Worm (Caenorhabditis elegans) whole organism, young adult: ENCODE measurements around the gene sft-1.
A peak's percentile ranks its signal among the peaks of the same experiment; 100 is the strongest.

ENCODE experiments used
- B0261.1 ChIP-seq: sonication (generic microtip); optimal IDR thresholded peaks from 2 replicates; lab custom pipeline; 2016; ENCODE audit warnings: mild to moderate bottlenecking, missing genetic modification characterization, moderate library complexity, missing compliant biosample characterization
- C06A6.2 ChIP-seq: fragments of 200-800 bp; sonication (Bioruptor generic); conservative IDR thresholded peaks from 2 replicates; pipeline ENCODE4 v1.3.6; 2022; ENCODE audit warnings: missing genetic modification characterization, missing compliant biosample characterization
- C17E4.6 ChIP-seq: fragments of 200-800 bp; sonication (Bioruptor generic); IDR thresholded peaks from 2 replicates; pipeline ENCODE4 v1.3.6; 2022; ENCODE audit warnings: missing genetic modification reagents, missing genetic modification characterization, missing compliant biosample characterization
- D2030.7 ChIP-seq: fragments of 200-800 bp; sonication (Bioruptor generic); IDR thresholded peaks from 2 replicates; pipeline ENCODE4 v1.3.6; 2022; ENCODE audit warnings: missing genetic modification reagents, missing genetic modification characterization, missing compliant biosample characterization
- F23B12.7 ChIP-seq: sonication (generic microtip); optimal IDR thresholded peaks from 2 replicates; lab custom pipeline; 2017; ENCODE audit warnings: missing genetic modification characterization, mild to moderate bottlenecking, missing compliant biosample characterization, antibody characterized with exemption, moderate library complexity; ENCODE audit not compliant: insufficient read depth
- F33H1.4 ChIP-seq: fragments of 200-800 bp; sonication (Bioruptor generic); IDR thresholded peaks from 2 replicates; pipeline ENCODE4 v1.3.6; 2022; ENCODE audit warnings: missing genetic modification reagents, missing genetic modification characterization, missing compliant biosample characterization
- F39B2.1 ChIP-seq: fragments of 200-800 bp; sonication (Bioruptor generic); IDR thresholded peaks from 2 replicates; pipeline ENCODE4 v1.3.6; 2022; ENCODE audit warnings: missing genetic modification reagents, missing genetic modification characterization, missing compliant biosample characterization
- F49E8.2 ChIP-seq: sonication (generic microtip); optimal IDR thresholded peaks from 3 replicates; lab custom pipeline; 2017; ENCODE audit warnings: missing genetic modification characterization, mild to moderate bottlenecking, missing compliant biosample characterization, antibody characterized with exemption, moderate library complexity; ENCODE audit not compliant: insufficient read depth
- F55B11.4 ChIP-seq: sonication (generic microtip); optimal IDR thresholded peaks from 2 replicates; lab custom pipeline; 2016; ENCODE audit warnings: missing compliant biosample characterization, missing genetic modification characterization, borderline replicate concordance; ENCODE audit not compliant: insufficient read depth
- K11D2.4 ChIP-seq: fragments of 200-800 bp; sonication (Bioruptor generic); IDR thresholded peaks from 2 replicates; pipeline ENCODE4 v1.3.6; 2022; ENCODE audit warnings: missing genetic modification reagents, missing genetic modification characterization, missing compliant biosample characterization
- K12H6.12 ChIP-seq: fragments of 200-800 bp; sonication (Bioruptor generic); optimal IDR thresholded peaks from 2 replicates; lab custom pipeline; 2018; ENCODE audit warnings: mild to moderate bottlenecking, missing genetic modification characterization, missing compliant biosample characterization
- Y67H2A.10 ChIP-seq: fragments of 200-800 bp; sonication (Bioruptor generic); conservative IDR thresholded peaks from 2 replicates; pipeline ENCODE4 v1.3.6; 2022; ENCODE audit warnings: missing genetic modification reagents, missing genetic modification characterization, missing compliant biosample characterization
- akir-1 ChIP-seq: fragments of 200-800 bp; sonication (Bioruptor generic); optimal IDR thresholded peaks from 2 replicates; lab custom pipeline; 2018; ENCODE audit warnings: mild to moderate bottlenecking, missing genetic modification characterization, moderate library complexity, missing compliant biosample characterization
- aptf-3 ChIP-seq: fragments of 200-800 bp; sonication (Bioruptor generic); IDR thresholded peaks from 2 replicates; pipeline ENCODE4 v1.3.6; 2022; ENCODE audit warnings: missing genetic modification characterization, missing compliant biosample characterization
- atf-7 ChIP-seq: sonication (generic microtip); optimal IDR thresholded peaks from 2 replicates; lab custom pipeline; 2017; ENCODE audit warnings: mild to moderate bottlenecking, missing genetic modification characterization, missing compliant biosample characterization
- athp-1 ChIP-seq: sonication (generic microtip); optimal IDR thresholded peaks from 2 replicates; lab custom pipeline; 2017; ENCODE audit warnings: mild to moderate bottlenecking, missing genetic modification characterization, missing compliant biosample characterization
- attf-3 ChIP-seq: fragments of 200-800 bp; sonication (Bioruptor generic); conservative IDR thresholded peaks from 2 replicates; pipeline ENCODE4 v1.3.6; 2022; ENCODE audit warnings: missing genetic modification reagents, missing genetic modification characterization, missing compliant biosample characterization
- bed-1 ChIP-seq: fragments of 200-800 bp; sonication (Bioruptor generic); IDR thresholded peaks from 2 replicates; pipeline ENCODE4 v1.3.6; 2022; ENCODE audit warnings: missing genetic modification reagents, missing genetic modification characterization, missing compliant biosample characterization
- ceh-100 ChIP-seq: fragments of 200-800 bp; sonication (Bioruptor generic); IDR thresholded peaks from 2 replicates; pipeline ENCODE4 v1.3.6; 2022; ENCODE audit warnings: missing genetic modification reagents, missing genetic modification characterization, missing compliant biosample characterization
- ceh-27 ChIP-seq: fragments of 200-800 bp; sonication (Bioruptor generic); optimal IDR thresholded peaks from 2 replicates; lab custom pipeline; 2018; ENCODE audit warnings: mild to moderate bottlenecking, missing genetic modification characterization, moderate library complexity, missing compliant biosample characterization
- ceh-91 ChIP-seq: fragments of 200-800 bp; sonication (Bioruptor generic); IDR thresholded peaks from 2 replicates; pipeline ENCODE4 v1.3.6; 2022; ENCODE audit warnings: missing genetic modification reagents, missing genetic modification characterization, missing compliant biosample characterization
- dox-1 ChIP-seq: fragments of 200-800 bp; sonication (Bioruptor generic); IDR thresholded peaks from 2 replicates; pipeline ENCODE4 v1.3.6; 2022; ENCODE audit warnings: missing genetic modification reagents, missing genetic modification characterization, missing compliant biosample characterization
- dpl-1 ChIP-seq: fragments of 150-350 bp; optimal IDR thresholded peaks from 2 replicates; lab custom pipeline; 2014; ENCODE audit warnings: missing biosample characterization, missing genetic modification reagents, missing genetic modification characterization
- efl-1 ChIP-seq: fragments of 150-350 bp; optimal IDR thresholded peaks from 2 replicates; lab custom pipeline; 2014; ENCODE audit warnings: missing biosample characterization, missing genetic modification reagents, missing genetic modification characterization
- egl-18 ChIP-seq: fragments of 200-800 bp; sonication (Bioruptor generic); IDR thresholded peaks from 2 replicates; pipeline ENCODE4 v1.3.6; 2022; ENCODE audit warnings: missing genetic modification reagents, missing genetic modification characterization, missing compliant biosample characterization
- him-1 ChIP-seq: sonication (generic microtip); optimal IDR thresholded peaks from 2 replicates; lab custom pipeline; 2016; ENCODE audit warnings: missing genotype, missing genetic modification reagents, missing genetic modification characterization, missing compliant biosample characterization
- hmg-20 ChIP-seq: fragments of 200-800 bp; sonication (Bioruptor generic); IDR thresholded peaks from 2 replicates; pipeline ENCODE4 v1.3.6; 2022; ENCODE audit warnings: missing genetic modification reagents, missing genetic modification characterization, missing compliant biosample characterization
- hsf-1 ChIP-seq: fragments of 200-800 bp; sonication (Bioruptor generic); IDR thresholded peaks from 2 replicates; pipeline ENCODE4 v1.3.6; 2022; ENCODE audit warnings: missing genetic modification reagents, missing genetic modification characterization, missing compliant biosample characterization
- lag-1 ChIP-seq: fragments of 200-800 bp; sonication (Bioruptor generic); IDR thresholded peaks from 2 replicates; pipeline ENCODE4 v1.3.6; 2022; ENCODE audit warnings: missing genetic modification reagents, missing genetic modification characterization, missing compliant biosample characterization
- lin-35 ChIP-seq, 3 experiments: fragments of 150-350 bp in 2 of 3; sonication (generic microtip) in 1 of 3; optimal IDR thresholded peaks; 2 replicates each; lab custom pipeline; 2014 to 2018; ENCODE audit warnings: missing biosample characterization in 3 of 3, missing genetic modification characterization in 3 of 3, missing genetic modification reagents in 3 of 3
- lsl-1 ChIP-seq: fragments of 200-800 bp; sonication (Bioruptor generic); optimal IDR thresholded peaks from 2 replicates; lab custom pipeline; 2018; ENCODE audit warnings: mild to moderate bottlenecking, missing genetic modification characterization, moderate library complexity, missing compliant biosample characterization
- lsy-27 ChIP-seq: sonication (generic microtip); optimal IDR thresholded peaks from 2 replicates; lab custom pipeline; 2017; ENCODE audit warnings: missing genetic modification characterization, mild to moderate bottlenecking, missing compliant biosample characterization, antibody characterized with exemption, missing genotype, borderline replicate concordance; ENCODE audit not compliant: insufficient read depth
- madf-6 ChIP-seq: fragments of 200-800 bp; sonication (Bioruptor generic); IDR thresholded peaks from 2 replicates; pipeline ENCODE4 v1.3.6; 2022; ENCODE audit warnings: missing genetic modification reagents, missing genetic modification characterization, missing compliant biosample characterization
- madf-8 ChIP-seq: fragments of 200-800 bp; sonication (Bioruptor generic); conservative IDR thresholded peaks from 2 replicates; pipeline ENCODE4 v1.3.6; 2022; ENCODE audit warnings: missing genetic modification reagents, missing genetic modification characterization, missing compliant biosample characterization
- mcd-1 ChIP-seq: fragments of 200-800 bp; sonication (Bioruptor generic); IDR thresholded peaks from 2 replicates; pipeline ENCODE4 v1.3.6; 2022; ENCODE audit warnings: missing genetic modification reagents, missing genetic modification characterization, missing compliant biosample characterization
- mxl-1 ChIP-seq: sonication (generic microtip); optimal IDR thresholded peaks from 2 replicates; lab custom pipeline; 2016; ENCODE audit warnings: missing genetic modification characterization, missing compliant biosample characterization
- nfyb-1 ChIP-seq: fragments of 200-800 bp; sonication (Bioruptor generic); IDR thresholded peaks from 2 replicates; pipeline ENCODE4 v1.3.6; 2022; ENCODE audit warnings: missing genetic modification reagents, missing genetic modification characterization, missing compliant biosample characterization
- nhr-179 ChIP-seq: sonication (generic microtip); optimal IDR thresholded peaks from 2 replicates; lab custom pipeline; 2016; ENCODE audit warnings: mild to moderate bottlenecking, missing genetic modification characterization, missing compliant biosample characterization
- nhr-80 ChIP-seq: sonication (generic microtip); optimal IDR thresholded peaks from 2 replicates; lab custom pipeline; 2016; ENCODE audit warnings: missing genetic modification characterization, missing compliant biosample characterization
- pbrm-1 ChIP-seq: fragments of 200-800 bp; sonication (Bioruptor generic); IDR thresholded peaks from 2 replicates; pipeline ENCODE4 v1.3.6; 2022; ENCODE audit warnings: missing genetic modification reagents, missing genetic modification characterization, missing compliant biosample characterization
- sdz-38 ChIP-seq: sonication (generic microtip); optimal IDR thresholded peaks from 2 replicates; lab custom pipeline; 2016; ENCODE audit warnings: missing genotype, missing genetic modification characterization, missing compliant biosample characterization
- sea-2 ChIP-seq: fragments of 200-800 bp; sonication (Bioruptor generic); IDR thresholded peaks from 2 replicates; pipeline ENCODE4 v1.3.6; 2022; ENCODE audit warnings: missing genetic modification characterization, missing compliant biosample characterization
- somi-1 ChIP-seq: fragments of 200-800 bp; sonication (Bioruptor generic); optimal IDR thresholded peaks from 2 replicates; lab custom pipeline; 2018; ENCODE audit warnings: mild to moderate bottlenecking, missing genetic modification characterization, missing compliant biosample characterization
- xnd-1 ChIP-seq: sonication (generic microtip); optimal IDR thresholded peaks from 2 replicates; lab custom pipeline; 2016; ENCODE audit warnings: missing genotype, missing genetic modification reagents, missing genetic modification characterization, missing compliant biosample characterization

sft-1 gene

DNA sequence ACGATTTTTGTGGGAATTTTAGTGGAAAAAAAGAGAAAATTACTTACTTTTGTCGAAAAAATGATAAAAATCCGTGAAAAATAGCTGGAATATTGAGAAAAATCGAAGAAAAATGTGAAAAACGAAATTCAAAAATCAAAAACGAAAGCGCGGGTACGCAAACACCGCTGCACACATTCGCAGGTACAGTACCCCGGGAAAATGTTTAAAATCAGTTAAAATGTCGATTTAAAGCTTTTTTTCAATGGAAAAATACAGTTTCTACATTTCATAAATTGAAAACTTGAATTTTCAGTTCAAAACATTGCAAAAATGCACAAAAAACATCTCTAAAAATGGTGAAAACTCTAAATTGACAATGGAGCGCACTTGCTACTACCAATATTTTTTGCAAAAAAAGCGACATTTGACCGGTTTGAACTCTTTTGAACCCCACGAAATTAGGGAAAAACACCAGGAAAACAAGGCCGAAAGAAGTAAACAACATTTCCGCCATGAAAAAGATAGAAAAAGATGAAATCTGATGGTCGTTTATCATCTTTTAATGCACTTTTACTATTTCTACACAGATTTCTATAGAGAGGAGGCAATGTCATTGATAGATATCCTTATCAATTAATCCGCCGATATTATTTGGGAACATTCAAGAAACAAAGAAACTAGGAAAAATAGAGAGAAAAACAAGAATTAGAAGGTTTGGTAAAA lies 45.6 kb upstream of the sft-1 start, which contains the start of gene daf-2:
Gene daf-2, minus strand, starts transcription at position 112 of the 705 bp plus-strand sequence.
- TF ChIP-seq F23B12.7 (tag; lab: Kevin White, UChicago): no peak
- TF ChIP-seq madf-6: peak; percentile 84
- no peak for TF ChIP-seq akir-1 (GFP tag; lab: Kevin White, UChicago)
- TF ChIP-seq ceh-27: no peak
- peak; percentile 71 for TF ChIP-seq mcd-1 (GFP tag; lab: Robert Waterston, UW)
- TF ChIP-seq pbrm-1 (GFP tag; lab: Robert Waterston, UW): no peak
- no peak for TF ChIP-seq lag-1 (GFP tag; lab: Robert Waterston, UW)
- TF ChIP-seq nhr-179: no peak
- TF ChIP-seq D2030.7 (GFP tag; lab: Robert Waterston, UW): peak; percentile 62; the same call in 1 of the 2 replicates
- TF ChIP-seq xnd-1 (tag; lab: Kevin White, UChicago): peak; percentile 88
- no peak for TF ChIP-seq ceh-100 (GFP tag; lab: Robert Waterston, UW)
- TF ChIP-seq sea-2 (GFP tag; lab: Robert Waterston, UW): no peak
- peak; percentile 58 for TF ChIP-seq F33H1.4 (GFP tag; lab: Robert Waterston, UW)
- no peak for TF ChIP-seq lsy-27 (tag; lab: Kevin White, UChicago)
- TF ChIP-seq lin-35 (GFP tag; optimal IDR thresholded peaks at IDR 0.05; lab: Kevin White, UChicago): no peak
- TF ChIP-seq nhr-80 (tag; lab: Kevin White, UChicago): no peak
- no peak for TF ChIP-seq aptf-3
- no peak for TF ChIP-seq nfyb-1 (GFP tag; lab: Robert Waterston, UW)
- no peak for TF ChIP-seq egl-18 (GFP tag; lab: Robert Waterston, UW)
- no peak for TF ChIP-seq hmg-20 (GFP tag; lab: Robert Waterston, UW)
- TF ChIP-seq lsl-1 (GFP tag; lab: Kevin White, UChicago): peak; percentile 94
- TF ChIP-seq K11D2.4 (GFP tag; lab: Robert Waterston, UW): no peak
- no peak for TF ChIP-seq dpl-1 (GFP tag; lab: Kevin White, UChicago)
- TF ChIP-seq F39B2.1: no peak
- TF ChIP-seq him-1 (tag; lab: Kevin White, UChicago): no peak
- TF ChIP-seq F55B11.4: no peak
- TF ChIP-seq F49E8.2 (tag; lab: Kevin White, UChicago): no peak
- no peak for TF ChIP-seq atf-7 (tag; lab: Kevin White, UChicago)
- TF ChIP-seq B0261.1 (tag; lab: Kevin White, UChicago): no peak
- TF ChIP-seq athp-1 (tag; lab: Kevin White, UChicago): no peak
- TF ChIP-seq Y67H2A.10 (GFP tag; lab: Robert Waterston, UW): no peak
- TF ChIP-seq K12H6.12 (tag; lab: Kevin White, UChicago): no peak
- TF ChIP-seq hsf-1 (GFP tag; lab: Robert Waterston, UW): no peak
- no peak for TF ChIP-seq C06A6.2
- TF ChIP-seq C17E4.6 (GFP tag; lab: Robert Waterston, UW): no peak
- TF ChIP-seq attf-3 (GFP tag; lab: Robert Waterston, UW): no peak
- TF ChIP-seq bed-1: no peak
- TF ChIP-seq efl-1 (GFP tag; lab: Kevin White, UChicago): peak; percentile 68
- peak; percentile 40 for TF ChIP-seq ceh-91
- TF ChIP-seq dox-1 (GFP tag; lab: Robert Waterston, UW): no peak
- TF ChIP-seq sdz-38: no peak
- TF ChIP-seq somi-1 (GFP tag; lab: Kevin White, UChicago): no peak
- no peak for TF ChIP-seq mxl-1 (tag; lab: Kevin White, UChicago)
- TF ChIP-seq madf-8 (GFP tag; lab: Robert Waterston, UW): peak; percentile 65
